Worm (Caenorhabditis elegans): ENCODE measurements around the gene C45B11.8.

DNA sequence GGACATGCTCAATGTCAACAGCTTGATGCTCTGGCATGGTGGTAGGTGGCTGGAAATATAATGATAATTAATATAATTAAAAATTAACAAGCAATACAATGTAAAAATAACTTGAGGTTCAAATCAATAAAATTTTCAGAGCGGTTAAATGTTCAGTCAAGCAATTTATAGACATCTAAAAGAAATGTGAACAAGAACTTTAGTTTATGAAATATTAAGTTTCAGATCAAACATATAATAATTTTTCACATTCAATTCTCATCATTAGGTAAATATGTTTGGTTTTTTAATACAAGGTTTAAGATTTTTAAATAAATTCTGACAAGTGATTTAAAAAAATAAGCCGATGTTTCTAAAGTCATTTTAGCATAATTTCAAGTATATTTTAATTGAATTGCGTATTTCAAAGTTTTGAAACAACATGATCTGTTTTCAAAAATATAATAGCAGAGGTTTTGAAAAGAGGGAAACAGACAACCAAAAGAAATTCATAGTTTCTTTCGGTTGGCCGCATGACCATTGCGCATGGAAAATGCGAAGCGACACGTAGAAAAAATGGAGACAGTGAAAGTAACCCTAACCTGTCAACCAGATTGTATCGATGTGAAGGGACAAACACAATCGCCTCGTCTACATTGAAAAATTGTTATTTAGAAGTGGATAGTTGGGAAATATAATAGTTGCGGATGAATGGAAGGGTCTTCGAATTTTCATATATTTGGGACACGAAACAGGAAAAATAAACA, 19.8 kb downstream of the C45B11.8 start, which contains the start of gene T04C12.11:
- TF ChIP-seq ztf-29 (GFP tag; IDR thresholded peaks at IDR 0.05) (no peak), klf-2 (GFP tag; conservative IDR thresholded peaks at IDR 0.05) (no peak), med-1 (GFP tag; optimal IDR thresholded peaks at IDR 0.05; ENCODE audit: insufficient read depth) (no peak)
